Worm (Caenorhabditis elegans) whole organism, young adult: ENCODE data around the gene ins-34.

ENCODE experiments used
- B0019.2 ChIP-seq: fragments of 200-800 bp; sonication (Bioruptor generic); conservative IDR thresholded peaks from 2 replicates; pipeline ENCODE4 v1.3.6; 2022; ENCODE audit warnings: missing genetic modification reagents, missing genetic modification characterization, missing compliant biosample characterization
- B0035.1 ChIP-seq: sonication (generic microtip); optimal IDR thresholded peaks from 2 replicates; lab custom pipeline; 2016; ENCODE audit warnings: missing genetic modification characterization, mild to moderate bottlenecking, missing compliant biosample characterization, missing genotype, missing genetic modification reagents
- C06A6.2 ChIP-seq: fragments of 200-800 bp; sonication (Bioruptor generic); conservative IDR thresholded peaks from 2 replicates; pipeline ENCODE4 v1.3.6; 2022; ENCODE audit warnings: missing genetic modification characterization, missing compliant biosample characterization
- C17E4.6 ChIP-seq: fragments of 200-800 bp; sonication (Bioruptor generic); IDR thresholded peaks from 2 replicates; pipeline ENCODE4 v1.3.6; 2022; ENCODE audit warnings: missing genetic modification reagents, missing genetic modification characterization, missing compliant biosample characterization
- D2030.7 ChIP-seq: fragments of 200-800 bp; sonication (Bioruptor generic); IDR thresholded peaks from 2 replicates; pipeline ENCODE4 v1.3.6; 2022; ENCODE audit warnings: missing genetic modification reagents, missing genetic modification characterization, missing compliant biosample characterization
- F10E7.11 ChIP-seq: sonication (generic microtip); optimal IDR thresholded peaks from 2 replicates; lab custom pipeline; 2017; ENCODE audit warnings: mild to moderate bottlenecking, missing genetic modification characterization, moderate library complexity, missing compliant biosample characterization
- F37B4.10 ChIP-seq: fragments of 200-800 bp; sonication (Bioruptor generic); IDR thresholded peaks from 2 replicates; pipeline ENCODE4 v1.3.6; 2022; ENCODE audit warnings: missing genetic modification characterization, missing compliant biosample characterization
- F55B11.4 ChIP-seq: sonication (generic microtip); optimal IDR thresholded peaks from 2 replicates; lab custom pipeline; 2016; ENCODE audit warnings: missing compliant biosample characterization, missing genetic modification characterization, borderline replicate concordance; ENCODE audit not compliant: insufficient read depth
- T26A5.8 ChIP-seq: sonication (generic microtip); optimal IDR thresholded peaks from 2 replicates; lab custom pipeline; 2016; ENCODE audit warnings: missing genetic modification characterization, missing compliant biosample characterization
- Y53G8AR.9 ChIP-seq: fragments of 200-800 bp; sonication (Bioruptor generic); conservative IDR thresholded peaks from 2 replicates; pipeline ENCODE4 v1.3.6; 2022; ENCODE audit warnings: missing genetic modification reagents, missing genetic modification characterization, missing compliant biosample characterization
- Y67H2A.10 ChIP-seq: fragments of 200-800 bp; sonication (Bioruptor generic); conservative IDR thresholded peaks from 2 replicates; pipeline ENCODE4 v1.3.6; 2022; ENCODE audit warnings: missing genetic modification reagents, missing genetic modification characterization, missing compliant biosample characterization
- Y79H2A.3 ChIP-seq: fragments of 200-800 bp; sonication (Bioruptor generic); conservative IDR thresholded peaks from 2 replicates; pipeline ENCODE4 v1.3.6; 2022; ENCODE audit warnings: missing genetic modification reagents, missing genetic modification characterization, missing compliant biosample characterization
- ZK185.1 ChIP-seq: sonication (generic microtip); optimal IDR thresholded peaks from 2 replicates; lab custom pipeline; 2016; ENCODE audit warnings: mild to moderate bottlenecking, missing genetic modification characterization, missing compliant biosample characterization; ENCODE audit not compliant: poor library complexity, severe bottlenecking
- atf-7 ChIP-seq: sonication (generic microtip); optimal IDR thresholded peaks from 2 replicates; lab custom pipeline; 2017; ENCODE audit warnings: mild to moderate bottlenecking, missing genetic modification characterization, missing compliant biosample characterization
- attf-5 ChIP-seq: fragments of 200-800 bp; sonication (Bioruptor generic); optimal IDR thresholded peaks from 2 replicates; lab custom pipeline; 2018; ENCODE audit warnings: mild to moderate bottlenecking, missing genetic modification characterization, missing compliant biosample characterization
- attf-6 ChIP-seq: fragments of 200-800 bp; sonication (Bioruptor generic); IDR thresholded peaks from 2 replicates; pipeline ENCODE4 v1.3.6; 2022; ENCODE audit warnings: missing genetic modification reagents, missing genetic modification characterization, missing compliant biosample characterization
- bed-1 ChIP-seq: fragments of 200-800 bp; sonication (Bioruptor generic); IDR thresholded peaks from 2 replicates; pipeline ENCODE4 v1.3.6; 2022; ENCODE audit warnings: missing genetic modification reagents, missing genetic modification characterization, missing compliant biosample characterization
- cebp-1 ChIP-seq, 2 experiments: fragments of 200-800 bp in 1 of 2; sonication (Bioruptor generic) in 1 of 2; sonication (generic microtip) in 1 of 2; IDR thresholded peaks in 1 of 2; optimal IDR thresholded peaks in 1 of 2; 2 replicates each; pipeline versions ENCODE4 v1.3.6 to Lab custom; 2017 to 2022; ENCODE audit warnings: missing compliant biosample characterization in 2 of 2, missing genetic modification characterization in 2 of 2, mild to moderate bottlenecking in 1 of 2, missing genetic modification reagents in 1 of 2, moderate library complexity in 1 of 2
- ceh-91 ChIP-seq: fragments of 200-800 bp; sonication (Bioruptor generic); IDR thresholded peaks from 2 replicates; pipeline ENCODE4 v1.3.6; 2022; ENCODE audit warnings: missing genetic modification reagents, missing genetic modification characterization, missing compliant biosample characterization
- dpff-1 ChIP-seq: sonication (generic microtip); optimal IDR thresholded peaks from 2 replicates; lab custom pipeline; 2017; ENCODE audit warnings: mild to moderate bottlenecking, missing genetic modification characterization, missing compliant biosample characterization
- efl-1 ChIP-seq: fragments of 150-350 bp; optimal IDR thresholded peaks from 2 replicates; lab custom pipeline; 2014; ENCODE audit warnings: missing biosample characterization, missing genetic modification reagents, missing genetic modification characterization
- egrh-3 ChIP-seq: fragments of 200-800 bp; sonication (Bioruptor generic); IDR thresholded peaks from 2 replicates; pipeline ENCODE4 v1.3.6; 2022; ENCODE audit warnings: missing genetic modification reagents, missing genetic modification characterization, missing compliant biosample characterization
- him-1 ChIP-seq: sonication (generic microtip); optimal IDR thresholded peaks from 2 replicates; lab custom pipeline; 2016; ENCODE audit warnings: missing genotype, missing genetic modification reagents, missing genetic modification characterization, missing compliant biosample characterization
- hlh-26 ChIP-seq: fragments of 200-800 bp; sonication (Bioruptor generic); conservative IDR thresholded peaks from 2 replicates; pipeline ENCODE4 v1.3.6; 2022; ENCODE audit warnings: missing genetic modification reagents, missing genetic modification characterization, missing compliant biosample characterization
- let-526 ChIP-seq: fragments of 200-800 bp; sonication (Bioruptor generic); IDR thresholded peaks from 2 replicates; pipeline ENCODE4 v1.3.6; 2022; ENCODE audit warnings: missing genetic modification reagents, missing genetic modification characterization, missing compliant biosample characterization
- madf-10 ChIP-seq: sonication (generic microtip); optimal IDR thresholded peaks from 2 replicates; lab custom pipeline; 2016; ENCODE audit warnings: mild to moderate bottlenecking, missing genetic modification characterization, missing compliant biosample characterization
- mcd-1 ChIP-seq: fragments of 200-800 bp; sonication (Bioruptor generic); IDR thresholded peaks from 2 replicates; pipeline ENCODE4 v1.3.6; 2022; ENCODE audit warnings: missing genetic modification reagents, missing genetic modification characterization, missing compliant biosample characterization
- nfya-1 ChIP-seq: sonication (generic microtip); optimal IDR thresholded peaks from 2 replicates; lab custom pipeline; 2017; ENCODE audit warnings: antibody characterized with exemption, missing compliant biosample characterization, missing genetic modification characterization, borderline replicate concordance; ENCODE audit not compliant: insufficient read depth
- nfya-2 ChIP-seq: fragments of 200-800 bp; sonication (Bioruptor generic); IDR thresholded peaks from 2 replicates; pipeline ENCODE4 v1.3.6; 2022; ENCODE audit warnings: missing genetic modification reagents, missing genetic modification characterization, missing compliant biosample characterization
- nfyb-1 ChIP-seq: fragments of 200-800 bp; sonication (Bioruptor generic); IDR thresholded peaks from 2 replicates; pipeline ENCODE4 v1.3.6; 2022; ENCODE audit warnings: missing genetic modification reagents, missing genetic modification characterization, missing compliant biosample characterization
- nhr-90 ChIP-seq: sonication (generic microtip); optimal IDR thresholded peaks from 2 replicates; lab custom pipeline; 2016; ENCODE audit warnings: missing genotype, mild to moderate bottlenecking, missing genetic modification characterization, missing compliant biosample characterization
- rcor-1 ChIP-seq: fragments of 200-800 bp; sonication (Bioruptor generic); IDR thresholded peaks from 2 replicates; pipeline ENCODE4 v1.3.6; 2022; ENCODE audit warnings: missing genetic modification reagents, missing genetic modification characterization, missing compliant biosample characterization
- rec-8 ChIP-seq, 2 experiments: sonication (generic microtip); optimal IDR thresholded peaks; 2 replicates each; lab custom pipeline; 2016; ENCODE audit warnings: mild to moderate bottlenecking in 2 of 2, missing genetic modification characterization in 2 of 2, missing genetic modification reagents in 2 of 2, missing genotype in 2 of 2, missing biosample characterization in 1 of 2, missing compliant biosample characterization in 1 of 2, moderate library complexity in 1 of 2
- rpc-1 ChIP-seq, 2 experiments: fragments of 150-350 bp in 1 of 2; sonication (generic microtip) in 1 of 2; optimal IDR thresholded peaks; 2 replicates each; lab custom pipeline; 2014 to 2018; ENCODE audit warnings: missing biosample characterization in 1 of 2, missing genetic modification characterization in 1 of 2, missing genetic modification reagents in 1 of 2, missing genotype in 1 of 2
- snpc-3.4 ChIP-seq: sonication (generic microtip); optimal IDR thresholded peaks from 2 replicates; lab custom pipeline; 2017; ENCODE audit warnings: missing genetic modification characterization, mild to moderate bottlenecking, missing compliant biosample characterization, antibody characterized with exemption, moderate library complexity, missing genotype, missing genetic modification reagents
- somi-1 ChIP-seq: fragments of 200-800 bp; sonication (Bioruptor generic); optimal IDR thresholded peaks from 2 replicates; lab custom pipeline; 2018; ENCODE audit warnings: mild to moderate bottlenecking, missing genetic modification characterization, missing compliant biosample characterization
- unc-62 ChIP-seq: fragments of 150-350 bp; optimal IDR thresholded peaks from 2 replicates; lab custom pipeline; 2014; ENCODE audit warnings: missing biosample characterization, missing genetic modification reagents, missing genetic modification characterization
- xnd-1 ChIP-seq: sonication (generic microtip); optimal IDR thresholded peaks from 2 replicates; lab custom pipeline; 2016; ENCODE audit warnings: missing genotype, missing genetic modification reagents, missing genetic modification characterization, missing compliant biosample characterization
- zfh-2 ChIP-seq: fragments of 200-800 bp; sonication (Bioruptor generic); conservative IDR thresholded peaks from 2 replicates; pipeline ENCODE4 v1.3.6; 2022; ENCODE audit warnings: missing genetic modification reagents, missing genetic modification characterization, missing compliant biosample characterization
- zim-3 ChIP-seq: sonication (generic microtip); optimal IDR thresholded peaks from 2 replicates; lab custom pipeline; 2017; ENCODE audit warnings: mild to moderate bottlenecking, missing genetic modification characterization, moderate library complexity, missing compliant biosample characterization
- ztf-25 ChIP-seq: fragments of 200-800 bp; sonication (Bioruptor generic); IDR thresholded peaks from 2 replicates; pipeline ENCODE4 v1.3.6; 2022; ENCODE audit warnings: missing genetic modification reagents, missing genetic modification characterization, missing compliant biosample characterization
- ztf-26 ChIP-seq: sonication (generic microtip); optimal IDR thresholded peaks from 2 replicates; lab custom pipeline; 2017; ENCODE audit warnings: missing genetic modification characterization, missing compliant biosample characterization
- ztf-3 ChIP-seq: fragments of 200-800 bp; sonication (Bioruptor generic); optimal IDR thresholded peaks from 2 replicates; lab custom pipeline; 2018; ENCODE audit warnings: mild to moderate bottlenecking, missing genetic modification characterization, missing compliant biosample characterization

ins-34 gene

ce11 chrIV:14089749-14090148 lies 16.6 kb upstream of the ins-34 start:
- TF ChIP-seq unc-62 (GFP tag; lab: Kevin White, UChicago), result no peak
- TF ChIP-seq Y79H2A.3 (GFP tag; lab: Robert Waterston, UW), result no peak
- no peak for TF ChIP-seq rpc-1 (optimal IDR thresholded peaks at IDR 0.05; lab: Kevin White, UChicago)
- no peak for TF ChIP-seq rpc-1 (tag; optimal IDR thresholded peaks at IDR 0.05; lab: Kevin White, UChicago)
- TF ChIP-seq nhr-90 (tag; lab: Kevin White, UChicago), result no peak
- no peak for TF ChIP-seq Y67H2A.10 (GFP tag; lab: Robert Waterston, UW)
- TF ChIP-seq C06A6.2 (GFP tag; lab: Robert Waterston, UW), result no peak
- no peak for TF ChIP-seq ztf-3 (GFP tag; lab: Kevin White, UChicago)
- TF ChIP-seq rec-8 (tag; optimal IDR thresholded peaks at IDR 0.05; lab: Kevin White, UChicago), result no peak
- TF ChIP-seq bed-1 (GFP tag; lab: Robert Waterston, UW), result no peak
- no peak for TF ChIP-seq T26A5.8 (tag; lab: Kevin White, UChicago)
- no peak for TF ChIP-seq rcor-1 (GFP tag; lab: Robert Waterston, UW)
- TF ChIP-seq, all 124 proteins: peak for 0

- TF ChIP-seq ztf-25 (GFP tag; lab: Robert Waterston, UW) (no peak), B0035.1 (no peak), F37B4.10 (GFP tag; lab: Robert Waterston, UW) (no peak), hlh-26 (GFP tag; lab: Robert Waterston, UW) (no peak), C17E4.6 (no peak), nfya-2 (GFP tag; lab: Robert Waterston, UW) (no peak), F10E7.11 (tag; lab: Kevin White, UChicago) (no peak), nfyb-1 (GFP tag; lab: Robert Waterston, UW) (no peak), somi-1 (GFP tag; lab: Kevin White, UChicago) (no peak), attf-5 (GFP tag; lab: Kevin White, UChicago) (no peak), xnd-1 (no peak), F55B11.4 (tag; lab: Kevin White, UChicago) (no peak), dpff-1 (tag; lab: Kevin White, UChicago) (no peak), ztf-26 (tag; lab: Kevin White, UChicago) (no peak), Y53G8AR.9 (no peak), him-1 (no peak), cebp-1 (GFP tag; IDR thresholded peaks at IDR 0.05; lab: Robert Waterston, UW) (no peak), cebp-1 (tag; optimal IDR thresholded peaks at IDR 0.05; lab: Kevin White, UChicago) (no peak), nfya-1 (tag; lab: Kevin White, UChicago) (no peak), madf-10 (no peak), D2030.7 (GFP tag; lab: Robert Waterston, UW) (no peak)
These were observed 15.1 kb upstream of the ins-34 start, which contains the start of gene noah-2 for ce11 chrIV:14091242-14091641. Gene noah-2 (plus strand): TSS chrIV:14091254.

ce11 chrIV:14098540-14099098 lies 7.8 kb upstream of the ins-34 start:
- TF ChIP-seq snpc-3.4 (tag; lab: Kevin White, UChicago) (no peak), zim-3 (tag; lab: Kevin White, UChicago) (no peak), egrh-3 (GFP tag; lab: Robert Waterston, UW) (peak; percentile 95), ceh-91 (no peak), attf-6 (GFP tag; lab: Robert Waterston, UW) (no peak), ztf-26 (tag; lab: Kevin White, UChicago) (no peak), ZK185.1 (tag; lab: Kevin White, UChicago) (no peak), him-1 (no peak), Y79H2A.3 (GFP tag; lab: Robert Waterston, UW) (no peak), zfh-2 (GFP tag; lab: Robert Waterston, UW) (peak; percentile 87), rpc-1 (optimal IDR thresholded peaks at IDR 0.05; lab: Kevin White, UChicago) (no peak), rpc-1 (tag; optimal IDR thresholded peaks at IDR 0.05; lab: Kevin White, UChicago) (no peak), let-526 (GFP tag; lab: Robert Waterston, UW) (no peak), B0019.2 (GFP tag; lab: Robert Waterston, UW) (no peak), bed-1 (GFP tag; lab: Robert Waterston, UW) (no peak), mcd-1 (GFP tag; lab: Robert Waterston, UW) (peak; percentile 16; the same call in 1 of the 2 replicates), hlh-26 (GFP tag; lab: Robert Waterston, UW) (no peak), atf-7 (no peak), attf-5 (GFP tag; lab: Kevin White, UChicago) (peak; percentile 2), rec-8 (tag; optimal IDR thresholded peaks at IDR 0.05; lab: Kevin White, UChicago) (no peak), efl-1 (GFP tag; lab: Kevin White, UChicago) (no peak)
